Fruit fly (Drosophila melanogaster): ENCODE data around the gene Cbp80.

dm6 chrX:4684444-4684924 lies 34.7 kb downstream of the Cbp80 start:
- TF ChIP-seq CG8478 (optimal IDR thresholded peaks at IDR 0.05) (no peak), CTCF (optimal IDR thresholded peaks at IDR 0.05) (no peak)

All from S2 (cell line).